Worm (Caenorhabditis elegans) whole organism, early embryonic: ENCODE results near the gene M04B2.4.
A peak's percentile ranks its signal among the peaks of the same experiment; 100 is the strongest.

Experiments
- B0310.2 ChIP-seq: sonication (generic microtip); optimal IDR thresholded peaks from 2 replicates; lab custom pipeline; 2016; ENCODE audit warnings: mild to moderate bottlenecking, missing genetic modification characterization, missing compliant biosample characterization
- F13C5.2 ChIP-seq: sonication (generic microtip); optimal IDR thresholded peaks from 2 replicates; lab custom pipeline; 2017; ENCODE audit warnings: mild to moderate bottlenecking, missing genetic modification characterization, inconsistent platforms, missing compliant biosample characterization
- aly-1 ChIP-seq: sonication (generic microtip); optimal IDR thresholded peaks from 2 replicates; lab custom pipeline; 2016; ENCODE audit warnings: missing genetic modification characterization, missing compliant biosample characterization
- ama-1 ChIP-seq: fragments of 150-350 bp; optimal IDR thresholded peaks from 2 replicates; lab custom pipeline; 2014
- ceh-13 ChIP-seq: fragments of 200-800 bp; sonication (Bioruptor generic); optimal IDR thresholded peaks from 2 replicates; lab custom pipeline; 2018; ENCODE audit warnings: mild to moderate bottlenecking, missing genetic modification characterization, missing compliant biosample characterization
- ceh-36 ChIP-seq: sonication (generic microtip); optimal IDR thresholded peaks from 2 replicates; lab custom pipeline; 2016; ENCODE audit warnings: missing genetic modification characterization, inconsistent platforms, missing compliant biosample characterization
- ets-7 ChIP-seq: sonication (generic microtip); optimal IDR thresholded peaks from 2 replicates; lab custom pipeline; 2016; ENCODE audit warnings: missing genotype, missing genetic modification characterization, missing compliant biosample characterization
- flt-1 ChIP-seq: fragments of 200-800 bp; sonication (Bioruptor generic); IDR thresholded peaks from 2 replicates; pipeline ENCODE4 v1.3.6; 2022; ENCODE audit warnings: missing genetic modification characterization, missing compliant biosample characterization
- hmbx-1 ChIP-seq: sonication (generic microtip); optimal IDR thresholded peaks from 2 replicates; lab custom pipeline; 2016; ENCODE audit warnings: mild to moderate bottlenecking, missing genetic modification characterization, missing compliant biosample characterization
- hmg-4 ChIP-seq: fragments of 200-800 bp; sonication (Bioruptor generic); optimal IDR thresholded peaks from 2 replicates; lab custom pipeline; 2018; ENCODE audit warnings: mild to moderate bottlenecking, missing genetic modification characterization, missing compliant biosample characterization
- hnd-1 ChIP-seq: sonication (generic microtip); optimal IDR thresholded peaks from 2 replicates; lab custom pipeline; 2016; ENCODE audit warnings: missing genetic modification characterization, missing compliant biosample characterization
- pes-1 ChIP-seq: fragments of 200-800 bp; sonication (Bioruptor generic); IDR thresholded peaks from 2 replicates; pipeline ENCODE4 v1.3.6; 2022; ENCODE audit warnings: missing genetic modification reagents, missing genetic modification characterization, missing compliant biosample characterization
- scrt-1 ChIP-seq: fragments of 200-800 bp; sonication (Bioruptor generic); IDR thresholded peaks from 2 replicates; pipeline ENCODE4 v1.3.6; 2022; ENCODE audit warnings: missing genetic modification characterization, missing compliant biosample characterization
- sea-1 ChIP-seq: fragments of 200-800 bp; sonication (Bioruptor generic); conservative IDR thresholded peaks from 2 replicates; pipeline ENCODE4 v1.3.6; 2022; ENCODE audit warnings: missing genetic modification characterization, missing compliant biosample characterization
- tbx-11 ChIP-seq: fragments of 200-800 bp; sonication (Bioruptor generic); IDR thresholded peaks from 2 replicates; pipeline ENCODE4 v1.3.6; 2022; ENCODE audit warnings: missing genetic modification characterization, missing compliant biosample characterization
- tbx-37 ChIP-seq: fragments of 200-800 bp; sonication (Bioruptor generic); conservative IDR thresholded peaks from 2 replicates; pipeline ENCODE4 v1.3.6; 2022; ENCODE audit warnings: missing genetic modification reagents, missing genetic modification characterization, missing compliant biosample characterization
- tra-4 ChIP-seq: sonication (generic microtip); optimal IDR thresholded peaks from 2 replicates; lab custom pipeline; 2017; ENCODE audit warnings: missing genetic modification characterization, missing compliant biosample characterization

Gene M04B2.4

ce11 chrIV:11480027-11480896 is 40.6 kb downstream of the M04B2.4 start, which contains the start of the genes mbf-1 and nse-4:
Gene mbf-1, minus strand, starts transcription at chrIV:11480369.
Gene nse-4, plus strand, starts transcription at chrIV:11480846.
- no peak for TF ChIP-seq sea-1
- no peak for TF ChIP-seq ets-7
- peak; percentile 57 for TF ChIP-seq F13C5.2 (tag; lab: Kevin White, UChicago)
- TF ChIP-seq tbx-37 (GFP tag; lab: Robert Waterston, UW): no peak

DNA sequence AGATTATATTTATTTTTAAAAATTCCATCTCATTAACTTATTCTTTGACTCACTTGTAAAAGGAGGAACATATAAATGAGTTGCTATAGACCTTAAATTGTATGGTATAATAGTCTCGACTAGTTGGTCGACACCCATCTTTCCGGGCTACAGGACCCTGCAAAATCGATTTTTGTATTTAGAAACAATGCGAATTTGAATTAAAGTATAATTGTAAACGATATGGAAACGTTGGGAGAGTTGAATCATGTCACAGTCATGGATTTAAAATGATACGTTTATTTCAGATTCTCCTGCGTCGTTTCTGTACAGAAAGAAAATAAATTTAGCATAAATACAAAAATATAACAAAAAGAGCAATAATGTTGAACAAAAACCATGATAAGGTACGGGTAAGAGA is 41.7 kb downstream of the M04B2.4 start, which contains the start of gene catp-8:
catp-8 (minus strand) TSS at position 157 of the 400 bp plus-strand sequence.
- TF ChIP-seq hmg-4 (GFP tag; lab: Kevin White, UChicago) (no peak), hmbx-1 (tag; lab: Kevin White, UChicago) (no peak), hnd-1 (tag; lab: Kevin White, UChicago) (no peak), ets-7 (no peak), F13C5.2 (tag; lab: Kevin White, UChicago) (no peak), tbx-11 (GFP tag; lab: Robert Waterston, UW) (no peak)

- no peak for TF ChIP-seq tbx-11 (GFP tag; lab: Robert Waterston, UW)
- no peak for TF ChIP-seq ama-1 (lab: Kevin White, UChicago)
- TF ChIP-seq scrt-1 (GFP tag; lab: Robert Waterston, UW): no peak
- no peak for TF ChIP-seq ceh-36 (tag; lab: Kevin White, UChicago)
- TF ChIP-seq hnd-1 (tag; lab: Kevin White, UChicago): no peak
- no peak for TF ChIP-seq hmbx-1 (tag; lab: Kevin White, UChicago)
- TF ChIP-seq B0310.2 (tag; lab: Kevin White, UChicago): no peak
- TF ChIP-seq ceh-13 (GFP tag; lab: Kevin White, UChicago): no peak
- TF ChIP-seq flt-1: no peak
- no peak for TF ChIP-seq tbx-37 (GFP tag; lab: Robert Waterston, UW)
- no peak for TF ChIP-seq F13C5.2 (tag; lab: Kevin White, UChicago)
- TF ChIP-seq sea-1: no peak
- TF ChIP-seq ets-7: no peak
- TF ChIP-seq hmg-4 (GFP tag; lab: Kevin White, UChicago): no peak
- no peak for TF ChIP-seq tra-4 (tag; lab: Kevin White, UChicago)
- no peak for TF ChIP-seq pes-1 (GFP tag; lab: Robert Waterston, UW)
- TF ChIP-seq aly-1 (tag; lab: Kevin White, UChicago): no peak
Observed at ce11 chrIV:11475080-11475479, 45.8 kb downstream of the M04B2.4 start.

- TF ChIP-seq tra-4 (tag; lab: Kevin White, UChicago) (peak; percentile 62), ceh-13 (GFP tag; lab: Kevin White, UChicago) (peak; percentile 84), scrt-1 (GFP tag; lab: Robert Waterston, UW) (peak; percentile 94), B0310.2 (tag; lab: Kevin White, UChicago) (peak; percentile 92), flt-1 (peak; percentile 91), tbx-11 (GFP tag; lab: Robert Waterston, UW) (peak; percentile 97), F13C5.2 (tag; lab: Kevin White, UChicago) (peak; percentile 95), ceh-36 (tag; lab: Kevin White, UChicago) (peak; percentile 93), ama-1 (lab: Kevin White, UChicago) (peak; percentile 65), sea-1 (peak; percentile 96), aly-1 (tag; lab: Kevin White, UChicago) (peak; percentile 95), hmg-4 (GFP tag; lab: Kevin White, UChicago) (peak; percentile 97), ets-7 (peak; percentile 86), hnd-1 (tag; lab: Kevin White, UChicago) (peak; percentile 87), pes-1 (GFP tag; lab: Robert Waterston, UW) (peak; percentile 95), tbx-37 (GFP tag; lab: Robert Waterston, UW) (peak; percentile 95), hmbx-1 (tag; lab: Kevin White, UChicago) (peak; percentile 92)
Observed at ce11 chrIV:11474067-11474466, 46.8 kb downstream of the M04B2.4 start.

DNA sequence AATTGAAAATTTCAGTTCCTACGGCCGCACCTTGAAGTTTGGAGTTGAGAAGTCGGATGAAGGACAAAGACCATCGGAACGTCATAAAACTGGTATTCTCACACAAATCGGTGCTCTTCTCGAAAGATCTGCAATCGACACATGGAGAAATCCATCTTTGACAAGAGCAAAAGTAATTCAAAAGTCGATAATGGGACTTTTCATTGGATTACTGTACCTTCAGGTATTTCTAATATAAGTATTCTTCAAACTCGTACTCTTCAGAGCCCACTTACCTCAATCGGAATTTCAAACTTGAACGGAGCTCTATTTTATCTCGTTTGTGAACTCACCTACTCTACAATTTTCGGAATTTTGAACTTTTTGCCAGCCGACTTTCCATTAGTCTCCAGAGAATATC is 48.8 kb downstream of the M04B2.4 start:
- TF ChIP-seq tbx-11 (GFP tag; lab: Robert Waterston, UW) (no peak), tbx-37 (GFP tag; lab: Robert Waterston, UW) (no peak), ceh-36 (tag; lab: Kevin White, UChicago) (no peak), pes-1 (GFP tag; lab: Robert Waterston, UW) (no peak), ets-7 (no peak), B0310.2 (tag; lab: Kevin White, UChicago) (no peak), tra-4 (tag; lab: Kevin White, UChicago) (no peak)

DNA sequence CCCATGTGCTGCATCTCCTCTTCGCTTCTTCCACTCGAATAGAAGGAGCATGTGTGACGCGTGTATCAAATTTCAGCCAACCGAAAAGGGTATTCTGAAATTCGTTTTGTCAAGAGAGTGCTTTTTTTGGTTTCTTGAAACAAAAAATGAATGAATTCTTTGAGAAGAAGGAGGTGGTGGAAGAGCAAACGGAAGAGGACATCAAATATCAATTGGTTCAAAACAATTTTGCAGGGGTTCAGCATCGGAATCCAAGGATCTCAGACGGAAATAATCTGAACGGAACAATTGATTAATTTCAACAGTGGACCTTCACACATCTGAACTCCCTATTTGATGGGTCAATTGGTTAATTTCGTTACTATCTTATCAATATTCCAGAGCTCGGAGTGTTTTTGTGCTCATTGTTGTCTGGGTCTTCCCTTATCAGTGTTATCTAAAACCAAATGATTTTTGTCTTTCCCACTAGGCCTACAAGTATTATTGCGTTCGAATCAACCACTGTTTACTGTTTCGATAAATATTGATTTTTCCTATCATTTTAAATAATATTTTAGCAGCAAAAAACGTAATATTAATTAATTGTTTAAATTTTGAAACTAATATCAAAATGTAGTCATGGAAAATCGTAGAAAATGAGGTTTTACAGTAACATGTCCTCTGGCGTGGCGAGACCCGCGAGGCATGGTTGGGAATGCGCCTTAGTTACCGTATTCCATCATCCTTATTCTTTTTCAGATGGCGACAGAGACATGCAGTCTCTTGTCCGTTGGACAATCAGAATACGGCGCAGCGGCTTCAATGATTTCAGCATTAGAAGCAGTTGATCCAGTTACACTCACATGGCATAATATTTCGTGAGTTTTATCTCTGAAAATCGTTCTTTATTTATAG is 50.9 kb downstream of the M04B2.4 start, which contains the start of the genes C10C6.13 and wht-2:
C10C6.13 (minus strand) TSS at position 51 of the 894 bp plus-strand sequence.
wht-2 (plus strand) TSS at position 739 of the 894 bp plus-strand sequence.
- TF ChIP-seq ceh-13 (GFP tag; lab: Kevin White, UChicago): no peak
- no peak for TF ChIP-seq hmbx-1 (tag; lab: Kevin White, UChicago)
- TF ChIP-seq tbx-37 (GFP tag; lab: Robert Waterston, UW): no peak
- TF ChIP-seq ama-1 (lab: Kevin White, UChicago): no peak
- no peak for TF ChIP-seq hmg-4 (GFP tag; lab: Kevin White, UChicago)
- TF ChIP-seq tbx-11 (GFP tag; lab: Robert Waterston, UW): no peak
- TF ChIP-seq flt-1: no peak
- TF ChIP-seq hnd-1 (tag; lab: Kevin White, UChicago): no peak
- no peak for TF ChIP-seq ets-7
- no peak for TF ChIP-seq aly-1 (tag; lab: Kevin White, UChicago)
